Fruit fly (Drosophila melanogaster) whole organism, embryonic: ENCODE results near the gene CG13928.

Experiments used
- CG10274 ChIP-seq: fragments of 200-800 bp; sonication (Bioruptor generic); optimal IDR thresholded peaks from 3 replicates; lab custom pipeline; 2017; ENCODE audit warnings: missing biosample characterization, mild to moderate bottlenecking, missing genetic modification characterization
- CG10565 ChIP-seq: fragments of 200-800 bp; sonication (Bioruptor generic); optimal IDR thresholded peaks from 3 replicates; lab custom pipeline; 2016; ENCODE audit warnings: missing biosample characterization, mild to moderate bottlenecking, missing genetic modification characterization
- CG10979 ChIP-seq: fragments of 200-800 bp; sonication (Bioruptor generic); optimal IDR thresholded peaks from 2 replicates; lab custom pipeline; 2018; ENCODE audit warnings: missing biosample characterization, mild to moderate bottlenecking, missing genetic modification characterization, moderate library complexity
- CG12104 ChIP-seq: fragments of 200-800 bp; sonication (Bioruptor generic); optimal IDR thresholded peaks from 3 replicates; lab custom pipeline; 2016; ENCODE audit warnings: missing biosample characterization, missing genetic modification characterization
- CG1233 ChIP-seq: fragments of 200-800 bp; sonication (Bioruptor generic); optimal IDR thresholded peaks from 4 replicates; lab custom pipeline; 2018; ENCODE audit warnings: missing biosample characterization, mild to moderate bottlenecking, missing genetic modification characterization
- CG13123 ChIP-seq: fragments of 200-800 bp; sonication (Bioruptor generic); optimal IDR thresholded peaks from 2 replicates; lab custom pipeline; 2016; ENCODE audit warnings: missing biosample characterization, missing genetic modification characterization
- CG13296 ChIP-seq: fragments of 200-800 bp; sonication (Bioruptor generic); optimal IDR thresholded peaks from 3 replicates; lab custom pipeline; 2018; ENCODE audit warnings: missing biosample characterization, mild to moderate bottlenecking, missing genetic modification characterization
- CG14667 ChIP-seq: fragments of 200-800 bp; sonication (Bioruptor generic); IDR thresholded peaks from 2 replicates; pipeline ENCODE4 v1.3.6; 2022; ENCODE audit warnings: missing biosample characterization, missing genetic modification characterization
- CG15479 ChIP-seq: fragments of 200-800 bp; sonication (Bioruptor generic); optimal IDR thresholded peaks from 3 replicates; lab custom pipeline; 2019; ENCODE audit warnings: missing biosample characterization, mild to moderate bottlenecking, missing genetic modification characterization, moderate library complexity
- CG15601 ChIP-seq: fragments of 200-800 bp; sonication (Bioruptor generic); optimal IDR thresholded peaks from 3 replicates; lab custom pipeline; 2019; ENCODE audit warnings: missing biosample characterization, mild to moderate bottlenecking, missing genetic modification characterization, moderate library complexity
- CG1602 ChIP-seq: fragments of 200-800 bp; sonication (Bioruptor generic); optimal IDR thresholded peaks from 3 replicates; lab custom pipeline; 2016; ENCODE audit warnings: missing biosample characterization, missing genetic modification characterization
- CG17829 ChIP-seq: fragments of 200-800 bp; optimal IDR thresholded peaks from 2 replicates; lab custom pipeline; 2019; ENCODE audit warnings: missing biosample characterization, mild to moderate bottlenecking, missing genetic modification characterization, moderate library complexity
- CG17912 ChIP-seq: fragments of 200-800 bp; sonication (Bioruptor generic); optimal IDR thresholded peaks from 2 replicates; lab custom pipeline; 2018; ENCODE audit warnings: missing biosample characterization, mild to moderate bottlenecking, missing genetic modification characterization
- CG1792 ChIP-seq: fragments of 200-800 bp; sonication (Bioruptor generic); optimal IDR thresholded peaks from 2 replicates; lab custom pipeline; 2016; ENCODE audit warnings: missing biosample characterization, missing genetic modification characterization
- CG2889 ChIP-seq: fragments of 200-800 bp; sonication (Bioruptor generic); IDR thresholded peaks from 3 replicates; pipeline ENCODE4 v1.3.6; 2022; ENCODE audit warnings: missing biosample characterization, missing genetic modification characterization
- CG30020 ChIP-seq: fragments of 200-800 bp; optimal IDR thresholded peaks from 2 replicates; lab custom pipeline; 2019; ENCODE audit warnings: missing biosample characterization, mild to moderate bottlenecking, missing genetic modification characterization, moderate library complexity
- CG42726 ChIP-seq: fragments of 200-800 bp; sonication (Bioruptor generic); IDR thresholded peaks from 2 replicates; pipeline ENCODE4 v1.3.6; 2022; ENCODE audit warnings: missing biosample characterization, missing genetic modification characterization; ENCODE audit not compliant: partially characterized antibody
- CG4282 ChIP-seq: fragments of 200-800 bp; sonication (Bioruptor generic); optimal IDR thresholded peaks from 2 replicates; lab custom pipeline; 2016; ENCODE audit warnings: missing biosample characterization, missing genetic modification characterization
- CG6765 ChIP-seq: fragments of 200-800 bp; sonication (Bioruptor generic); optimal IDR thresholded peaks from 3 replicates; lab custom pipeline; 2017; ENCODE audit warnings: missing biosample characterization, mild to moderate bottlenecking, missing genetic modification characterization
- CG8388 ChIP-seq: fragments of 200-800 bp; sonication (Bioruptor generic); optimal IDR thresholded peaks from 2 replicates; lab custom pipeline; 2019; ENCODE audit warnings: missing biosample characterization, mild to moderate bottlenecking, missing genetic modification characterization, moderate library complexity
- CG9727 ChIP-seq: fragments of 200-800 bp; sonication (Bioruptor generic); optimal IDR thresholded peaks from 3 replicates; lab custom pipeline; 2017; ENCODE audit warnings: missing biosample characterization, mild to moderate bottlenecking, missing genetic modification characterization
- Dek ChIP-seq: fragments of 200-800 bp; sonication (Bioruptor generic); optimal IDR thresholded peaks from 3 replicates; lab custom pipeline; 2019; ENCODE audit warnings: missing biosample characterization, mild to moderate bottlenecking, missing genetic modification characterization, moderate library complexity
- Dip2 ChIP-seq: fragments of 200-800 bp; sonication (Bioruptor generic); IDR thresholded peaks from 2 replicates; pipeline ENCODE4 v1.3.6; 2022; ENCODE audit warnings: missing biosample characterization, missing genetic modification characterization
- Elba2 ChIP-seq: fragments of 200-800 bp; sonication (Bioruptor generic); optimal IDR thresholded peaks from 3 replicates; lab custom pipeline; 2016; ENCODE audit warnings: missing biosample characterization, missing genetic modification characterization
- Ets97D ChIP-seq: fragments of 200-800 bp; sonication (Bioruptor generic); optimal IDR thresholded peaks from 3 replicates; lab custom pipeline; 2016; ENCODE audit warnings: missing biosample characterization, missing genetic modification characterization
- Hr3 ChIP-seq: fragments of 200-800 bp; sonication (Bioruptor generic); optimal IDR thresholded peaks from 3 replicates; lab custom pipeline; 2016; ENCODE audit warnings: missing biosample characterization, missing genetic modification characterization
- Hr51 ChIP-seq, 2 experiments: fragments of 200-800 bp; sonication (Bioruptor generic); optimal IDR thresholded peaks; 2 replicates in 1 of 2; 3 replicates in 1 of 2; lab custom pipeline; 2016 to 2018; ENCODE audit warnings: missing biosample characterization in 2 of 2, missing genetic modification characterization in 2 of 2, mild to moderate bottlenecking in 1 of 2, moderate library complexity in 1 of 2
- Hsf ChIP-seq: fragments of 200-800 bp; sonication (Bioruptor generic); optimal IDR thresholded peaks from 3 replicates; lab custom pipeline; 2016; ENCODE audit warnings: missing biosample characterization, missing genetic modification characterization
- Max ChIP-seq: fragments of 200-800 bp; sonication (Bioruptor generic); optimal IDR thresholded peaks from 2 replicates; lab custom pipeline; 2016; ENCODE audit warnings: missing biosample characterization, mild to moderate bottlenecking, missing genetic modification characterization
- Myb ChIP-seq: fragments of 200-800 bp; sonication (Bioruptor generic); optimal IDR thresholded peaks from 2 replicates; lab custom pipeline; 2016; ENCODE audit warnings: missing biosample characterization, missing genetic modification characterization
- NC2β ChIP-seq: fragments of 200-800 bp; sonication (Bioruptor generic); optimal IDR thresholded peaks from 2 replicates; lab custom pipeline; 2016; ENCODE audit warnings: missing biosample characterization, missing genetic modification characterization
- Ravus ChIP-seq: fragments of 200-800 bp; sonication (Bioruptor generic); IDR thresholded peaks from 2 replicates; pipeline ENCODE4 v1.3.6; 2022; ENCODE audit warnings: missing biosample characterization, missing genetic modification characterization
- Spps ChIP-seq: fragments of 200-800 bp; sonication (Bioruptor generic); optimal IDR thresholded peaks from 2 replicates; lab custom pipeline; 2018; ENCODE audit warnings: missing biosample characterization, mild to moderate bottlenecking, missing genetic modification characterization
- Sry-δ ChIP-seq: fragments of 200-800 bp; sonication (Bioruptor generic); optimal IDR thresholded peaks from 2 replicates; lab custom pipeline; 2016; ENCODE audit warnings: missing biosample characterization, missing genetic modification characterization
- Xrp1 ChIP-seq: fragments of 200-800 bp; sonication (Bioruptor generic); IDR thresholded peaks from 2 replicates; pipeline ENCODE4 v1.3.6; 2022; ENCODE audit warnings: missing biosample characterization, missing genetic modification characterization
- YL-1 ChIP-seq: fragments of 200-800 bp; sonication (Bioruptor generic); optimal IDR thresholded peaks from 3 replicates; lab custom pipeline; 2017; ENCODE audit warnings: missing biosample characterization, mild to moderate bottlenecking, missing genetic modification characterization
- abd-A ChIP-seq: fragments of 200-800 bp; sonication (Bioruptor generic); optimal IDR thresholded peaks from 3 replicates; lab custom pipeline; 2019; ENCODE audit warnings: missing biosample characterization, mild to moderate bottlenecking, missing genetic modification characterization, moderate library complexity
- cato ChIP-seq: fragments of 200-800 bp; sonication (Bioruptor generic); optimal IDR thresholded peaks from 2 replicates; lab custom pipeline; 2016; ENCODE audit warnings: missing biosample characterization, missing genetic modification characterization, borderline replicate concordance
- fd64A ChIP-seq: fragments of 200-800 bp; sonication (Bioruptor generic); optimal IDR thresholded peaks from 3 replicates; lab custom pipeline; 2018; ENCODE audit warnings: missing biosample characterization, mild to moderate bottlenecking, missing genetic modification characterization
- gem ChIP-seq: fragments of 200-800 bp; sonication (Bioruptor generic); optimal IDR thresholded peaks from 2 replicates; lab custom pipeline; 2019; ENCODE audit warnings: missing biosample characterization, mild to moderate bottlenecking, missing genetic modification characterization, moderate library complexity
- mirr ChIP-seq: fragments of 200-800 bp; sonication (Bioruptor generic); optimal IDR thresholded peaks from 3 replicates; lab custom pipeline; 2018; ENCODE audit warnings: missing biosample characterization, mild to moderate bottlenecking, missing genetic modification characterization
- mld ChIP-seq: fragments of 200-800 bp; sonication (Bioruptor generic); IDR thresholded peaks from 3 replicates; pipeline ENCODE4 v1.3.6; 2022; ENCODE audit warnings: missing biosample characterization, missing genetic modification characterization; ENCODE audit not compliant: partially characterized antibody
- nom ChIP-seq: fragments of 200-800 bp; sonication (Bioruptor generic); optimal IDR thresholded peaks from 2 replicates; lab custom pipeline; 2017; ENCODE audit warnings: missing biosample characterization, missing genetic modification characterization, mild to moderate bottlenecking, moderate library complexity, missing genetic modification reagents
- oc ChIP-seq: fragments of 200-800 bp; sonication (Bioruptor generic); optimal IDR thresholded peaks from 2 replicates; lab custom pipeline; 2018; ENCODE audit warnings: missing biosample characterization, mild to moderate bottlenecking, missing genetic modification characterization, moderate library complexity
- psq ChIP-seq: fragments of 200-800 bp; sonication (Bioruptor generic); optimal IDR thresholded peaks from 2 replicates; lab custom pipeline; 2017; ENCODE audit warnings: missing biosample characterization, missing genetic modification characterization
- ro ChIP-seq: fragments of 200-800 bp; sonication (Bioruptor generic); IDR thresholded peaks from 2 replicates; pipeline ENCODE4 v1.3.6; 2022; ENCODE audit warnings: missing biosample characterization, missing genetic modification characterization
- sens-2 ChIP-seq: fragments of 200-800 bp; sonication (Bioruptor generic); IDR thresholded peaks from 2 replicates; pipeline ENCODE4 v1.3.6; 2022; ENCODE audit warnings: missing biosample characterization, missing genetic modification characterization
- ssp ChIP-seq: fragments of 200-800 bp; sonication (Bioruptor generic); IDR thresholded peaks from 2 replicates; pipeline ENCODE4 v1.3.6; 2022; ENCODE audit warnings: missing biosample characterization, missing genetic modification characterization
- tll ChIP-seq, 2 experiments: fragments of 200-800 bp in 1 of 2; fragments of >200 bp in 1 of 2; sonication (Bioruptor generic) in 1 of 2; optimal IDR thresholded peaks; 2 replicates each; lab custom pipeline; 2017 to 2019; ENCODE audit warnings: missing biosample characterization in 2 of 2, missing genetic modification characterization in 2 of 2, mild to moderate bottlenecking in 1 of 2, moderate library complexity in 1 of 2
- tna ChIP-seq: fragments of 200-800 bp; sonication (Bioruptor generic); IDR thresholded peaks from 2 replicates; pipeline ENCODE4 v1.3.6; 2022; ENCODE audit warnings: missing biosample characterization, missing genetic modification characterization; ENCODE audit not compliant: partially characterized antibody
- trh ChIP-seq: fragments of 200-800 bp; sonication (Bioruptor generic); optimal IDR thresholded peaks from 2 replicates; lab custom pipeline; 2016; ENCODE audit warnings: missing biosample characterization, missing genetic modification characterization

CG13928 gene

dm6 chr3L:1609611-1610010 lies 18.6 kb downstream of the CG13928 start (continued):
- no peak for TF ChIP-seq NC2β (GFP tag; lab: Kevin White, UChicago)
- TF ChIP-seq Max (GFP tag; lab: Kevin White, UChicago), result no peak
- peak in 1 of 2 experiments; percentile 39 for TF ChIP-seq Hr51 (GFP tag; optimal IDR thresholded peaks at IDR 0.05; lab: Kevin White, UChicago)
- TF ChIP-seq CG10565, result no peak
- peak; percentile 12 for TF ChIP-seq CG13296 (GFP tag; lab: Kevin White, UChicago)
- TF ChIP-seq Hr3 (GFP tag; lab: Kevin White, UChicago), result no peak
- no peak for TF ChIP-seq CG8388 (GFP tag; lab: Kevin White, UChicago)
- no peak for TF ChIP-seq nom
- TF ChIP-seq Dip2 (GFP tag; lab: Robert Waterston, UW), result no peak
- TF ChIP-seq mirr (GFP tag; lab: Kevin White, UChicago), result no peak
- TF ChIP-seq Hsf (GFP tag; lab: Kevin White, UChicago), result peak; percentile 4
- 0 out of 3 replicates have a peak, but pooled peaks have one; percentile 14 for TF ChIP-seq CG2889 (GFP tag; lab: Robert Waterston, UW)
- peak; percentile 18; the same call in 1 of the 2 replicates for TF ChIP-seq Ravus (GFP tag; lab: Robert Waterston, UW)
- peak; percentile 59 for TF ChIP-seq gem (tag; lab: Kevin White, UChicago)
- no peak for TF ChIP-seq tll (GFP tag; optimal IDR thresholded peaks at IDR 0.05; lab: Kevin White, UChicago)
- TF ChIP-seq CG10274 (GFP tag; lab: Kevin White, UChicago), result peak; percentile 9
- no peak for TF ChIP-seq CG15601 (tag; lab: Kevin White, UChicago)
- TF ChIP-seq Elba2, result no peak
- TF ChIP-seq Spps (tag; lab: Kevin White, UChicago), result no peak
- TF ChIP-seq Xrp1 (GFP tag; lab: Robert Waterston, UW), result no peak
- TF ChIP-seq CG10979 (tag; lab: Kevin White, UChicago), result no peak
- TF ChIP-seq YL-1, result no peak
- peak; percentile 10; the same call in 1 of the 2 replicates for TF ChIP-seq CG14667 (GFP tag; lab: Robert Waterston, UW)
- no peak for TF ChIP-seq ssp (GFP tag; lab: Robert Waterston, UW)
- TF ChIP-seq CG4282 (GFP tag; lab: Kevin White, UChicago), result no peak
- no peak for TF ChIP-seq abd-A (tag; lab: Kevin White, UChicago)
- TF ChIP-seq CG9727 (GFP tag; lab: Kevin White, UChicago), result peak; percentile 55
- no peak for TF ChIP-seq CG6765
- no peak for TF ChIP-seq CG42726 (GFP tag; lab: Robert Waterston, UW)
- no peak for TF ChIP-seq CG13123
- no peak for TF ChIP-seq Sry-δ
- no peak for TF ChIP-seq psq (GFP tag; lab: Kevin White, UChicago)
- TF ChIP-seq CG15479 (GFP tag; lab: Kevin White, UChicago), result no peak
- TF ChIP-seq CG1792 (GFP tag; lab: Kevin White, UChicago), result no peak
- no peak for TF ChIP-seq tna
- no peak for TF ChIP-seq CG17912 (GFP tag; lab: Kevin White, UChicago)
- TF ChIP-seq fd64A (GFP tag; lab: Kevin White, UChicago), result no peak
- TF ChIP-seq CG30020 (tag; lab: Kevin White, UChicago), result no peak
- TF ChIP-seq oc (tag; lab: Kevin White, UChicago), result no peak
- TF ChIP-seq sens-2, result no peak
- no peak for TF ChIP-seq ro (GFP tag; lab: Robert Waterston, UW)
- no peak for TF ChIP-seq cato
- TF ChIP-seq Dek (tag; lab: Kevin White, UChicago), result no peak
- TF ChIP-seq mld, result no peak
- peak; percentile 85 for TF ChIP-seq CG12104 (GFP tag; lab: Kevin White, UChicago)
- TF ChIP-seq CG1602 (GFP tag; lab: Kevin White, UChicago), result no peak
- TF ChIP-seq Myb (GFP tag; lab: Kevin White, UChicago), result no peak
- TF ChIP-seq CG17829 (tag; lab: Kevin White, UChicago), result no peak
- TF ChIP-seq trh (GFP tag; lab: Kevin White, UChicago), result no peak
- TF ChIP-seq CG1233 (GFP tag; lab: Kevin White, UChicago), result no peak
- no peak for TF ChIP-seq Ets97D (GFP tag; lab: Kevin White, UChicago)
